Fruit fly (Drosophila melanogaster): ENCODE results near the gene Lkb1.

Lkb1 gene

DNA sequence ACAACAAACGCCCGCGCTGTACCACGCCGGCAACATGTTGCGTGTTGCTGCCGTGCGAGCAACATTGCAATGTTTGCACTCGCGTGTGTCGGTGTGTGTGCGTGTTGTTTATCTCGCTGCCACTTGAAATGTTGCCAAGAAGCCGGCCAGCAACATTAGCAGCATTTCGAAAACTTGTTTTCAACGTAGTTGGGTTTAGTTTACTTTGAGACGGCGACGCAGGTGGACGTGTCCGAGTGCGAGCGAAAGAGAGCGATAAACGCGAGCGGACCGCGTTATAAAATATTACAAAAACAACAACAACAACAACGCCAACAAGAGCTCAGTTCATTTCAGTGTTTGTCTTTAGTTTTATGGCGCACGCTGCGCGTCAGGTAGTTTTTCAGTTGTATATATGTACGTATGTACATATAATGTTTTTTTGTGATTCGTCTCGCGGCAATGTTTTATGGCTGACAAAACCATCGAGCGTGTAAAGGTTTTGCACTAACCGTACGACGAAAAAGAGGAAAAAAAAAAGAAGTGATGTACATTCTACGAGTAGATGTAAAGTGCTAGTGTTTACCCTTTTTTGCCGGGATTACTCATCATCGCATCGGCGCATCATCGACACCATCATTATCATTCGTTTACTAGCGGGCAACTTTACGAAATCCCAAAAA, 38.8 kb downstream of the Lkb1 start, which contains the start of gene kmr (continued):
- TF ChIP-seq Dbx (GFP tag; IDR thresholded peaks at IDR 0.05) (peak; percentile 75), E2f2 (GFP tag; IDR thresholded peaks at IDR 0.05) (peak; percentile 12; the same call in 1 of the 2 replicates), NC2β (GFP tag; optimal IDR thresholded peaks at IDR 0.05) (peak; percentile 38), salm (tag; optimal IDR thresholded peaks at IDR 0.05) (peak; percentile 5), tio (GFP tag; optimal IDR thresholded peaks at IDR 0.05) (no peak), Bteb2 (GFP tag; optimal IDR thresholded peaks at IDR 0.05) (no peak), grn (GFP tag; optimal IDR thresholded peaks at IDR 0.05) (peak; percentile 13), CG13894 (tag; optimal IDR thresholded peaks at IDR 0.05) (peak; percentile 62), pan (optimal IDR thresholded peaks at IDR 0.05) (no peak), pan (GFP tag; optimal IDR thresholded peaks at IDR 0.05 in 1 of 2, IDR thresholded peaks at IDR 0.05 in 1 of 2) (peak in 1 of 2 experiments; percentile 49), BtbVII (GFP tag; optimal IDR thresholded peaks at IDR 0.05) (peak; percentile 66), bowl (GFP tag; IDR thresholded peaks at IDR 0.05) (peak; percentile 55; the same call in 1 of the 2 replicates), trem (tag; optimal IDR thresholded peaks at IDR 0.05) (peak; percentile 21), Six4 (GFP tag; optimal IDR thresholded peaks at IDR 0.05) (no peak), pnt (GFP tag; optimal IDR thresholded peaks at IDR 0.05) (peak; percentile 5), HLH54F (GFP tag; optimal IDR thresholded peaks at IDR 0.05) (no peak), Aef1 (GFP tag; IDR thresholded peaks at IDR 0.05) (no peak), Doc3 (GFP tag; IDR thresholded peaks at IDR 0.05; ENCODE audit: partially characterized antibody) (no peak), CrebB (tag; optimal IDR thresholded peaks at IDR 0.05) (peak; percentile 62), inv (GFP tag; IDR thresholded peaks at IDR 0.05; ENCODE audit: partially characterized antibody) (0 out of 2 replicates have a peak, but pooled peaks have one; percentile 14), CG4707 (GFP tag; optimal IDR thresholded peaks at IDR 0.05) (peak; percentile 36), CG6683 (GFP tag; optimal IDR thresholded peaks at IDR 0.05) (no peak), unc-4 (GFP tag; IDR thresholded peaks at IDR 0.05; ENCODE audit: partially characterized antibody) (0 out of 2 replicates have a peak, but pooled peaks have one; percentile 43), CG13424 (tag; optimal IDR thresholded peaks at IDR 0.05) (no peak), CG13287 (GFP tag; IDR thresholded peaks at IDR 0.05; ENCODE audit: partially characterized antibody) (peak; percentile 65; the same call in 1 of the 2 replicates), NfI (GFP tag; optimal IDR thresholded peaks at IDR 0.05) (peak; percentile 33), CG11085 (GFP tag; IDR thresholded peaks at IDR 0.05) (no peak), esg (GFP tag; conservative IDR thresholded peaks at IDR 0.05) (no peak), Max (GFP tag; optimal IDR thresholded peaks at IDR 0.05) (peak; percentile 54), CG11093 (GFP tag; IDR thresholded peaks at IDR 0.05) (no peak), ci (GFP tag; IDR thresholded peaks at IDR 0.05) (peak; percentile 77; the same call in 2 of the 3 replicates), exex (tag; optimal IDR thresholded peaks at IDR 0.05) (no peak), CG12219 (GFP tag; optimal IDR thresholded peaks at IDR 0.05) (peak; percentile 57), sd (tag; optimal IDR thresholded peaks at IDR 0.05) (peak; percentile 6), CG2889 (GFP tag; IDR thresholded peaks at IDR 0.05) (no peak), CG15073 (GFP tag; optimal IDR thresholded peaks at IDR 0.05) (no peak), Hey (tag; optimal IDR thresholded peaks at IDR 0.05) (peak; percentile 13), YL-1 (GFP tag; optimal IDR thresholded peaks at IDR 0.05) (no peak), CG10267 (tag; optimal IDR thresholded peaks at IDR 0.05) (peak; percentile 32), wdn (GFP tag; IDR thresholded peaks at IDR 0.05) (peak; percentile 32; the same call in 1 of the 2 replicates), fd102C (GFP tag; optimal IDR thresholded peaks at IDR 0.05) (no peak), Awh (GFP tag; IDR thresholded peaks at IDR 0.05) (peak; percentile 51; the same call in 1 of the 2 replicates), hth (optimal IDR thresholded peaks at IDR 0.05) (no peak), tap (tag; optimal IDR thresholded peaks at IDR 0.05) (peak; percentile 67), onecut (GFP tag; IDR thresholded peaks at IDR 0.05) (peak; percentile 52), Hr51 (GFP tag; optimal IDR thresholded peaks at IDR 0.05) (peak in 1 of 2 experiments; percentile 1), Trl (optimal IDR thresholded peaks at IDR 0.05) (no peak), Trl (GFP tag; optimal IDR thresholded peaks at IDR 0.05) (peak; percentile 42), H15 (GFP tag; IDR thresholded peaks at IDR 0.05) (no peak), CG13624 (GFP tag; optimal IDR thresholded peaks at IDR 0.05) (peak; percentile 2)

Measured in whole organism, embryonic.